Fruit fly (Drosophila melanogaster) whole organism, embryonic: Measurements from ENCODE around the gene gkt.

Source experiments
- Ada2b ChIP-seq: fragments of 200-800 bp; sonication (Bioruptor generic); IDR thresholded peaks from 2 replicates; pipeline ENCODE4 v1.3.6; 2022; ENCODE audit warnings: missing biosample characterization, missing genetic modification characterization
- Atf3 ChIP-seq: fragments of 200-800 bp; sonication (Bioruptor generic); optimal IDR thresholded peaks from 3 replicates; lab custom pipeline; 2016; ENCODE audit warnings: missing biosample characterization, missing genetic modification characterization
- B-H1 ChIP-seq: fragments of 200-800 bp; sonication (Bioruptor generic); IDR thresholded peaks from 3 replicates; pipeline ENCODE4 v1.3.6; 2022; ENCODE audit warnings: missing biosample characterization, missing genetic modification characterization
- Blimp-1 ChIP-seq: fragments of 200-800 bp; sonication (Bioruptor generic); optimal IDR thresholded peaks from 3 replicates; lab custom pipeline; 2018; ENCODE audit warnings: missing biosample characterization, missing genetic modification characterization, mild to moderate bottlenecking, moderate library complexity, missing genetic modification reagents
- CG10366 ChIP-seq: fragments of 200-800 bp; sonication (Bioruptor generic); IDR thresholded peaks from 2 replicates; pipeline ENCODE4 v1.3.6; 2022; ENCODE audit warnings: missing biosample characterization, missing genetic modification characterization
- CG12155 ChIP-seq: fragments of 200-800 bp; sonication (Bioruptor generic); optimal IDR thresholded peaks from 3 replicates; lab custom pipeline; 2016; ENCODE audit warnings: missing biosample characterization, missing genetic modification characterization
- CG13287 ChIP-seq: fragments of 200-800 bp; sonication (Bioruptor generic); IDR thresholded peaks from 2 replicates; pipeline ENCODE4 v1.3.6; 2022; ENCODE audit warnings: missing biosample characterization, missing genetic modification characterization; ENCODE audit not compliant: partially characterized antibody
- CG13624 ChIP-seq: fragments of 200-800 bp; sonication (Bioruptor generic); optimal IDR thresholded peaks from 2 replicates; lab custom pipeline; 2016; ENCODE audit warnings: missing biosample characterization, missing genetic modification characterization
- CG14710 ChIP-seq: fragments of 200-800 bp; sonication (Bioruptor generic); optimal IDR thresholded peaks from 3 replicates; lab custom pipeline; 2019; ENCODE audit warnings: missing biosample characterization, mild to moderate bottlenecking, missing genetic modification characterization, moderate library complexity
- CG15073 ChIP-seq: fragments of 200-800 bp; sonication (Bioruptor generic); optimal IDR thresholded peaks from 2 replicates; lab custom pipeline; 2016; ENCODE audit warnings: missing biosample characterization, missing genetic modification characterization
- CG15514 ChIP-seq: fragments of 200-800 bp; sonication (Bioruptor generic); optimal IDR thresholded peaks from 3 replicates; lab custom pipeline; 2017; ENCODE audit warnings: missing biosample characterization, missing genetic modification characterization, mild to moderate bottlenecking, moderate library complexity, missing genetic modification reagents
- CG17568 ChIP-seq: fragments of 200-800 bp; sonication (Bioruptor generic); optimal IDR thresholded peaks from 2 replicates; lab custom pipeline; 2018; ENCODE audit warnings: missing biosample characterization, mild to moderate bottlenecking, missing genetic modification characterization, moderate library complexity
- CG17802 ChIP-seq: fragments of 200-800 bp; sonication (Bioruptor generic); optimal IDR thresholded peaks from 2 replicates; lab custom pipeline; 2018; ENCODE audit warnings: missing biosample characterization, mild to moderate bottlenecking, missing genetic modification characterization, moderate library complexity
- CG18262 ChIP-seq: fragments of 200-800 bp; optimal IDR thresholded peaks from 3 replicates; lab custom pipeline; 2019; ENCODE audit warnings: missing biosample characterization, mild to moderate bottlenecking, missing genetic modification characterization, moderate library complexity
- CG1832 ChIP-seq: fragments of 200-800 bp; sonication (Bioruptor generic); optimal IDR thresholded peaks from 2 replicates; lab custom pipeline; 2017; ENCODE audit warnings: missing biosample characterization, mild to moderate bottlenecking, missing genetic modification characterization, inconsistent platforms
- CG18619 ChIP-seq: fragments of 200-800 bp; sonication (Bioruptor generic); optimal IDR thresholded peaks from 3 replicates; lab custom pipeline; 2017; ENCODE audit warnings: missing biosample characterization, mild to moderate bottlenecking, missing genetic modification characterization
- CG2116 ChIP-seq: fragments of 200-800 bp; sonication (Bioruptor generic); optimal IDR thresholded peaks from 3 replicates; lab custom pipeline; 2018; ENCODE audit warnings: missing biosample characterization, mild to moderate bottlenecking, missing genetic modification characterization
- CG33557 ChIP-seq: fragments of 200-800 bp; sonication (Bioruptor generic); optimal IDR thresholded peaks from 2 replicates; lab custom pipeline; 2019; ENCODE audit warnings: missing biosample characterization, mild to moderate bottlenecking, missing genetic modification characterization, moderate library complexity
- CG6254 ChIP-seq: fragments of 200-800 bp; sonication (Bioruptor generic); optimal IDR thresholded peaks from 3 replicates; lab custom pipeline; 2017; ENCODE audit warnings: mild to moderate bottlenecking, missing biosample characterization, missing genetic modification reagents, missing genetic modification characterization
- CG6272 ChIP-seq: fragments of 200-800 bp; sonication (Bioruptor generic); IDR thresholded peaks from 2 replicates; pipeline ENCODE4 v1.3.6; 2022; ENCODE audit warnings: missing biosample characterization, missing genetic modification characterization
- CG7556 ChIP-seq: fragments of 200-800 bp; sonication (Bioruptor generic); optimal IDR thresholded peaks from 2 replicates; lab custom pipeline; 2017; ENCODE audit warnings: missing biosample characterization, mild to moderate bottlenecking, missing genetic modification characterization
- CG7839 ChIP-seq: fragments of 200-800 bp; sonication (Bioruptor generic); optimal IDR thresholded peaks from 3 replicates; lab custom pipeline; 2018; ENCODE audit warnings: missing biosample characterization, mild to moderate bottlenecking, missing genetic modification characterization, moderate library complexity
- CG8765 ChIP-seq: fragments of 200-800 bp; sonication (Bioruptor generic); IDR thresholded peaks from 2 replicates; pipeline ENCODE4 v1.3.6; 2022; ENCODE audit warnings: missing biosample characterization, missing genetic modification characterization
- CG9727 ChIP-seq: fragments of 200-800 bp; sonication (Bioruptor generic); optimal IDR thresholded peaks from 3 replicates; lab custom pipeline; 2017; ENCODE audit warnings: missing biosample characterization, mild to moderate bottlenecking, missing genetic modification characterization
- Dbx ChIP-seq: fragments of 200-800 bp; sonication (Bioruptor generic); IDR thresholded peaks from 3 replicates; pipeline ENCODE4 v1.3.6; 2022; ENCODE audit warnings: missing biosample characterization, missing genetic modification characterization
- Gsc ChIP-seq: fragments of 200-800 bp; sonication (Bioruptor generic); IDR thresholded peaks from 2 replicates; pipeline ENCODE4 v1.3.6; 2022; ENCODE audit warnings: missing biosample characterization, missing genetic modification characterization
- H15 ChIP-seq: fragments of 200-800 bp; sonication (Bioruptor generic); IDR thresholded peaks from 3 replicates; pipeline ENCODE4 v1.3.6; 2022; ENCODE audit warnings: missing biosample characterization, missing genetic modification characterization
- HHEX ChIP-seq: fragments of 200-800 bp; sonication (Bioruptor generic); optimal IDR thresholded peaks from 3 replicates; lab custom pipeline; 2017; ENCODE audit warnings: missing biosample characterization, mild to moderate bottlenecking, missing genetic modification characterization, missing genetic modification reagents
- Jarid2 ChIP-seq: fragments of 200-800 bp; sonication (Bioruptor generic); optimal IDR thresholded peaks from 3 replicates; lab custom pipeline; 2017; ENCODE audit warnings: mild to moderate bottlenecking, missing biosample characterization, missing genetic modification reagents, missing genetic modification characterization
- Ravus ChIP-seq: fragments of 200-800 bp; sonication (Bioruptor generic); IDR thresholded peaks from 2 replicates; pipeline ENCODE4 v1.3.6; 2022; ENCODE audit warnings: missing biosample characterization, missing genetic modification characterization
- Xrp1 ChIP-seq: fragments of 200-800 bp; sonication (Bioruptor generic); IDR thresholded peaks from 2 replicates; pipeline ENCODE4 v1.3.6; 2022; ENCODE audit warnings: missing biosample characterization, missing genetic modification characterization
- ap ChIP-seq: fragments of 200-800 bp; sonication (Bioruptor generic); IDR thresholded peaks from 2 replicates; pipeline ENCODE4 v1.3.6; 2022; ENCODE audit warnings: missing biosample characterization, missing genetic modification characterization
- ato ChIP-seq: fragments of 200-800 bp; sonication (Bioruptor generic); IDR thresholded peaks from 2 replicates; pipeline ENCODE4 v1.3.6; 2022; ENCODE audit warnings: missing biosample characterization, missing genetic modification characterization; ENCODE audit not compliant: partially characterized antibody
- btn ChIP-seq: fragments of 200-800 bp; sonication (Bioruptor generic); optimal IDR thresholded peaks from 2 replicates; lab custom pipeline; 2016; ENCODE audit warnings: missing biosample characterization, missing genetic modification characterization
- cas ChIP-seq: fragments of 200-800 bp; sonication (Bioruptor generic); IDR thresholded peaks from 2 replicates; pipeline ENCODE4 v1.3.6; 2022; ENCODE audit warnings: missing biosample characterization, missing genetic modification characterization
- crp ChIP-seq, 2 experiments: fragments of 200-800 bp; sonication (Bioruptor generic); optimal IDR thresholded peaks; 2 replicates in 1 of 2; 3 replicates in 1 of 2; lab custom pipeline; 2017; ENCODE audit warnings: missing biosample characterization in 2 of 2, missing genetic modification characterization in 2 of 2, mild to moderate bottlenecking in 1 of 2, moderate library complexity in 1 of 2
- eyg ChIP-seq: fragments of 200-800 bp; sonication (Bioruptor generic); optimal IDR thresholded peaks from 3 replicates; lab custom pipeline; 2016; ENCODE audit warnings: missing biosample characterization, missing genetic modification characterization
- fd3F ChIP-seq: fragments of 200-800 bp; sonication (Bioruptor generic); optimal IDR thresholded peaks from 2 replicates; lab custom pipeline; 2018; ENCODE audit warnings: missing biosample characterization, mild to moderate bottlenecking, missing genetic modification characterization, moderate library complexity
- fu2 ChIP-seq: fragments of 200-800 bp; sonication (Bioruptor generic); optimal IDR thresholded peaks from 2 replicates; lab custom pipeline; 2016; ENCODE audit warnings: missing biosample characterization, missing genetic modification characterization
- gcm ChIP-seq: fragments of 200-800 bp; sonication (Bioruptor generic); optimal IDR thresholded peaks from 2 replicates; lab custom pipeline; 2019; ENCODE audit warnings: missing biosample characterization, mild to moderate bottlenecking, missing genetic modification characterization, moderate library complexity
- gcm2 ChIP-seq: fragments of 200-800 bp; sonication (Bioruptor generic); optimal IDR thresholded peaks from 2 replicates; lab custom pipeline; 2016; ENCODE audit warnings: missing biosample characterization, missing genetic modification characterization
- hth ChIP-seq: fragments of >200 bp; optimal IDR thresholded peaks from 2 replicates; lab custom pipeline; 2017; ENCODE audit warnings: inconsistent platforms
- knrl ChIP-seq: fragments of 200-800 bp; sonication (Bioruptor generic); IDR thresholded peaks from 3 replicates; pipeline ENCODE4 v1.3.6; 2022; ENCODE audit warnings: missing biosample characterization, missing genetic modification characterization; ENCODE audit not compliant: partially characterized antibody
- pan ChIP-seq, 4 experiments: fragments of >200 bp in 3 of 4; fragments of 200-800 bp in 1 of 4; sonication (Bioruptor generic) in 1 of 4; optimal IDR thresholded peaks in 3 of 4; IDR thresholded peaks in 1 of 4; 2 replicates each; pipeline versions ENCODE4 v1.3.6 to Lab custom; 2017 to 2022; ENCODE audit warnings: missing biosample characterization in 2 of 4, missing genetic modification characterization in 2 of 4, mixed read lengths in 1 of 4
- psq ChIP-seq: fragments of 200-800 bp; sonication (Bioruptor generic); optimal IDR thresholded peaks from 2 replicates; lab custom pipeline; 2017; ENCODE audit warnings: missing biosample characterization, missing genetic modification characterization
- shn ChIP-seq: fragments of 200-800 bp; sonication (Bioruptor generic); optimal IDR thresholded peaks from 3 replicates; lab custom pipeline; 2016; ENCODE audit warnings: missing biosample characterization, missing genetic modification characterization
- sug ChIP-seq: fragments of 200-800 bp; optimal IDR thresholded peaks from 2 replicates; lab custom pipeline; 2019; ENCODE audit warnings: missing biosample characterization, mild to moderate bottlenecking, missing genetic modification characterization, moderate library complexity
- zen2 ChIP-seq: fragments of 200-800 bp; sonication (Bioruptor generic); IDR thresholded peaks from 3 replicates; pipeline ENCODE4 v1.3.6; 2022; ENCODE audit warnings: missing biosample characterization, missing genetic modification characterization; ENCODE audit not compliant: partially characterized antibody
- zfh2 ChIP-seq: fragments of 200-800 bp; sonication (Bioruptor generic); optimal IDR thresholded peaks from 2 replicates; lab custom pipeline; 2016; ENCODE audit warnings: missing biosample characterization, missing genetic modification characterization

The gkt gene

dm6 chr2L:3159144-3160000 is at the start of gene gkt, which contains the start of gene Mad (continued):
- TF ChIP-seq CG6272 (GFP tag; lab: Robert Waterston, UW) (no peak), ato (GFP tag; lab: Robert Waterston, UW) (no peak), pan (optimal IDR thresholded peaks at IDR 0.05; lab: Kevin White, UChicago) (no peak), pan (GFP tag; optimal IDR thresholded peaks at IDR 0.05 in 1 of 2, IDR thresholded peaks at IDR 0.05 in 1 of 2) (no peak), CG7556 (GFP tag; lab: Kevin White, UChicago) (no peak), Ada2b (no peak), CG13287 (GFP tag; lab: Robert Waterston, UW) (peak; percentile 47; the same call in 1 of the 2 replicates), eyg (no peak), CG14710 (no peak), CG13624 (GFP tag; lab: Kevin White, UChicago) (no peak), psq (no peak), Gsc (no peak), Atf3 (GFP tag; lab: Kevin White, UChicago) (no peak), CG6254 (GFP tag; lab: Kevin White, UChicago) (no peak), zfh2 (no peak), btn (no peak), Jarid2 (GFP tag; lab: Kevin White, UChicago) (no peak), CG17802 (tag; lab: Kevin White, UChicago) (no peak), HHEX (GFP tag; lab: Kevin White, UChicago) (no peak), Ravus (GFP tag; lab: Robert Waterston, UW) (no peak), gcm2 (GFP tag; lab: Kevin White, UChicago) (no peak), CG7839 (tag; lab: Kevin White, UChicago) (no peak), Blimp-1 (no peak), CG8765 (GFP tag; lab: Robert Waterston, UW) (no peak), fd3F (no peak), CG15514 (GFP tag; lab: Kevin White, UChicago) (no peak), CG12155 (no peak), CG17568 (no peak), knrl (GFP tag; lab: Robert Waterston, UW) (peak; percentile 53), CG15073 (GFP tag; lab: Kevin White, UChicago) (no peak), ap (GFP tag; lab: Robert Waterston, UW) (no peak), CG18619 (GFP tag; lab: Kevin White, UChicago) (no peak), sug (tag; lab: Kevin White, UChicago) (no peak), CG1832 (no peak), Xrp1 (GFP tag; lab: Robert Waterston, UW) (no peak), cas (GFP tag; lab: Robert Waterston, UW) (no peak), CG33557 (GFP tag; lab: Kevin White, UChicago) (no peak), H15 (GFP tag; lab: Robert Waterston, UW) (no peak), Dbx (no peak), CG9727 (GFP tag; lab: Kevin White, UChicago) (no peak), gcm (GFP tag; lab: Kevin White, UChicago) (no peak), hth (lab: Kevin White, UChicago) (no peak), zen2 (GFP tag; lab: Robert Waterston, UW) (no peak), crp (GFP tag; optimal IDR thresholded peaks at IDR 0.05; lab: Kevin White, UChicago) (peak in 1 of 2 experiments; percentile 41), CG18262 (tag; lab: Kevin White, UChicago) (no peak), B-H1 (no peak), CG2116 (GFP tag; lab: Kevin White, UChicago) (no peak), fu2 (GFP tag; lab: Kevin White, UChicago) (no peak), CG10366 (GFP tag; lab: Robert Waterston, UW) (no peak), shn (no peak)
